Worm (Caenorhabditis elegans) whole organism, L2 larva: Measurements from ENCODE around the gene B0024.13.

ENCODE experiments used
- F13H6.1 ChIP-seq: sonication (generic microtip); optimal IDR thresholded peaks from 2 replicates; lab custom pipeline; 2016; ENCODE audit warnings: missing genetic modification characterization, missing compliant biosample characterization
- alr-1 ChIP-seq: fragments of 150-350 bp; optimal IDR thresholded peaks from 2 replicates; lab custom pipeline; 2014; ENCODE audit warnings: missing biosample characterization, missing genetic modification characterization
- aly-2 ChIP-seq: fragments of 150-350 bp; optimal IDR thresholded peaks from 2 replicates; lab custom pipeline; 2014; ENCODE audit warnings: missing biosample characterization, missing genetic modification characterization
- fos-1 ChIP-seq: fragments of 150-350 bp; optimal IDR thresholded peaks from 2 replicates; lab custom pipeline; 2014; ENCODE audit warnings: missing biosample characterization, missing genetic modification characterization
- nhr-77 ChIP-seq: fragments of 150-350 bp; optimal IDR thresholded peaks from 2 replicates; lab custom pipeline; 2014; ENCODE audit warnings: missing biosample characterization, missing genetic modification characterization
- snpc-4 ChIP-seq: fragments of 150-350 bp; optimal IDR thresholded peaks from 2 replicates; lab custom pipeline; 2014; ENCODE audit warnings: missing biosample characterization, missing genetic modification characterization
- unc-39 ChIP-seq: fragments of 150-350 bp; optimal IDR thresholded peaks from 2 replicates; lab custom pipeline; 2014; ENCODE audit warnings: missing biosample characterization, missing genetic modification characterization

DNA sequence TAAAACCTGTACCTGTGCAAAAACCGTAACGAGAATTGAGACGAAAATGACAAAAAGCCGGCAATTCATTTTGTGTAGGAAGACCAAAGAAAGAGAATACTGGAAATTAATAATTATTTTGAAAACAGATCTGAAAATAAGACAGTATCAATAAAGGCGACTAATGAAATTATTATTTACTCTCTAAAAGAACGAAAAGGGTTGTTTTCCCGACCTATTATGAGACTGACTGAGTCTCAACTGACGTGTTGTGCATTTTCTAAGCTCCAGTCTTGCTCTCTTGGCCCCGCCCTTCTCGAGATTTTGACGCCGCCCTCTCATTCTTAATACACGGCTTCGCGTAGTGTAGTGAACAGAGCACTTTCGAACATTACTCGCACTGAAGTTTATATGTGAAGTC lies 29.5 kb downstream of the B0024.13 start, which contains the start of gene K07C5.9:
- TF ChIP-seq F13H6.1 (tag; lab: Kevin White, UChicago) (no peak), alr-1 (no peak), snpc-4 (no peak), unc-39 (tag; lab: Kevin White, UChicago) (no peak), nhr-77 (tag; lab: Kevin White, UChicago) (no peak), fos-1 (tag; lab: Kevin White, UChicago) (no peak), aly-2 (tag; lab: Kevin White, UChicago) (no peak)
